Worm (Caenorhabditis elegans) whole organism, midembryonic: ENCODE data around the gene Y54G2A.44.

Experiments
- T22C8.4 ChIP-seq: fragments of 200-800 bp; sonication (Bioruptor generic); IDR thresholded peaks from 2 replicates; pipeline ENCODE4 v1.3.6; 2022; ENCODE audit warnings: missing genetic modification characterization, missing compliant biosample characterization
- cog-1 ChIP-seq: sonication (generic microtip); optimal IDR thresholded peaks from 2 replicates; lab custom pipeline; 2016; ENCODE audit warnings: missing genetic modification characterization, missing compliant biosample characterization
- flt-1 ChIP-seq: fragments of 200-800 bp; sonication (Bioruptor generic); IDR thresholded peaks from 2 replicates; pipeline ENCODE4 v1.3.6; 2022; ENCODE audit warnings: missing genetic modification characterization, missing compliant biosample characterization
- klf-2 ChIP-seq: fragments of 200-800 bp; sonication (Bioruptor generic); conservative IDR thresholded peaks from 2 replicates; pipeline ENCODE4 v1.3.6; 2022; ENCODE audit warnings: missing genetic modification reagents, missing genetic modification characterization, missing compliant biosample characterization
- med-1 ChIP-seq: sonication (generic microtip); optimal IDR thresholded peaks from 2 replicates; lab custom pipeline; 2017; ENCODE audit warnings: missing genetic modification characterization, mild to moderate bottlenecking, missing compliant biosample characterization, antibody characterized with exemption, missing genetic modification reagents; ENCODE audit not compliant: insufficient read depth
- ref-1 ChIP-seq: fragments of 200-800 bp; sonication (Bioruptor generic); conservative IDR thresholded peaks from 2 replicates; pipeline ENCODE4 v1.3.6; 2022; ENCODE audit warnings: missing genetic modification reagents, missing genetic modification characterization, missing compliant biosample characterization
- tab-1 ChIP-seq: fragments of 200-800 bp; sonication (Bioruptor generic); IDR thresholded peaks from 2 replicates; pipeline ENCODE4 v1.3.6; 2022; ENCODE audit warnings: missing genetic modification characterization, missing compliant biosample characterization
- ztf-23 ChIP-seq: fragments of 200-800 bp; sonication (Bioruptor generic); IDR thresholded peaks from 2 replicates; pipeline ENCODE4 v1.3.6; 2022; ENCODE audit warnings: missing genetic modification reagents, missing genetic modification characterization, missing compliant biosample characterization
- ztf-29 ChIP-seq: fragments of 200-800 bp; sonication (Bioruptor generic); IDR thresholded peaks from 2 replicates; pipeline ENCODE4 v1.3.6; 2022; ENCODE audit warnings: missing genetic modification reagents, missing genetic modification characterization, missing compliant biosample characterization

DNA sequence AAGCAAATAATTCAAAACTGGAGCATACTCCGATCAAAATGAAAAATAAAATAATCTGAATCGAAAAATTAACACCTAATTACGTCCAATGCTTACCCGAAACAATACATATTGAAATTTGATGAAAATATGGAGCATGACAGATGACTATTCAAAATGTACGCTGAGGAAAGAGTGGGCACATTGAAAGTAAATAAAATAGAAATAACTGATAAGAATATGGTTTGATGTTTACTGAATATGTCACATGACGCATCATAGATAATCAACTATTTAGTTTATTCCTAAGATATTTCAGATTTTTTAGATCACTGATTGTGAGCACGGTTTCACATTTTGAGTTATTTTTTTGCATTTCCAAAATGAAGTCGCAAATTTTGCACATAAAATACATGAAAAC is 3.3 kb upstream of the Y54G2A.44 start, which contains the start of gene Y54G2A.52:
- no peak for TF ChIP-seq ztf-23 (GFP tag; lab: Robert Waterston, UW)
- no peak for TF ChIP-seq tab-1 (GFP tag; lab: Robert Waterston, UW)
- no peak for TF ChIP-seq T22C8.4 (GFP tag; lab: Robert Waterston, UW)
- no peak for TF ChIP-seq med-1 (GFP tag; lab: Kevin White, UChicago)
- no peak for TF ChIP-seq cog-1 (tag; lab: Kevin White, UChicago)
- TF ChIP-seq ref-1 (GFP tag; lab: Robert Waterston, UW) = no peak
- no peak for TF ChIP-seq flt-1
- no peak for TF ChIP-seq klf-2 (GFP tag; lab: Robert Waterston, UW)
- no peak for TF ChIP-seq ztf-29
